Worm (Caenorhabditis elegans): Measurements from ENCODE around the gene W06G6.10.

- TF ChIP-seq aly-2 (tag; optimal IDR thresholded peaks at IDR 0.05) = no peak
- no peak for TF ChIP-seq lsy-2 (tag; optimal IDR thresholded peaks at IDR 0.05)
- no peak for TF ChIP-seq lin-13 (GFP tag; optimal IDR thresholded peaks at IDR 0.05)
- no peak for TF ChIP-seq unc-62 (GFP tag; optimal IDR thresholded peaks at IDR 0.05)
- no peak for TF ChIP-seq sup-37 (GFP tag; optimal IDR thresholded peaks at IDR 0.05)
- no peak for TF ChIP-seq lin-14 (GFP tag; optimal IDR thresholded peaks at IDR 0.05)
- TF ChIP-seq ama-1 (optimal IDR thresholded peaks at IDR 0.05) = no peak
- no peak for TF ChIP-seq nhr-28 (tag; optimal IDR thresholded peaks at IDR 0.05)
- TF ChIP-seq tlp-1 (tag; optimal IDR thresholded peaks at IDR 0.05) = no peak
- no peak for TF ChIP-seq alr-1 (tag; optimal IDR thresholded peaks at IDR 0.05; ENCODE audit: borderline replicate concordance)
- no peak for TF ChIP-seq xbp-1 (tag; optimal IDR thresholded peaks at IDR 0.05)
- no peak for TF ChIP-seq nhr-237 (tag; optimal IDR thresholded peaks at IDR 0.05)
- TF ChIP-seq fkh-10 (GFP tag; optimal IDR thresholded peaks at IDR 0.05) = no peak
- TF ChIP-seq tbx-2 (tag; optimal IDR thresholded peaks at IDR 0.05) = no peak
These were observed 46.4 kb downstream of the W06G6.10 start, which contains the start of gene T03E6.9 for ce11 chrV:16600623-16601022.

All from whole organism, L1 larva.